Fruit fly (Drosophila melanogaster) whole organism, prepupa: Measurements from ENCODE around the gene Mgat3.

Experiments
- CG10631 ChIP-seq: fragments of 200-800 bp; sonication (Bioruptor generic); optimal IDR thresholded peaks from 2 replicates; lab custom pipeline; 2016; ENCODE audit warnings: missing biosample characterization, missing genetic modification characterization
- CG16779 ChIP-seq: fragments of 200-800 bp; sonication (Bioruptor generic); optimal IDR thresholded peaks from 3 replicates; lab custom pipeline; 2017; ENCODE audit warnings: missing biosample characterization, mild to moderate bottlenecking, missing genetic modification characterization
- OdsH ChIP-seq: fragments of 200-800 bp; sonication (Bioruptor generic); optimal IDR thresholded peaks from 3 replicates; lab custom pipeline; 2016; ENCODE audit warnings: missing biosample characterization, missing genetic modification characterization
- net ChIP-seq: fragments of 200-800 bp; sonication (Bioruptor generic); optimal IDR thresholded peaks from 3 replicates; lab custom pipeline; 2016; ENCODE audit warnings: missing biosample characterization, missing genetic modification characterization

- TF ChIP-seq net (GFP tag; lab: Kevin White, UChicago), result no peak
- no peak for TF ChIP-seq CG10631
- TF ChIP-seq OdsH (GFP tag; lab: Kevin White, UChicago), result no peak
- TF ChIP-seq CG16779 (tag; lab: Kevin White, UChicago), result no peak
These were observed 16.5 kb downstream of the Mgat3 start, which contains the start of gene DnaJ-H for dm6 chr2L:13165802-13166347.
